Worm (Caenorhabditis elegans) whole organism, L1 larva: ENCODE measurements around the gene K01G5.8.

Source experiments
- aha-1 ChIP-seq: fragments of 150-350 bp; optimal IDR thresholded peaks from 2 replicates; lab custom pipeline; 2014; ENCODE audit warnings: missing biosample characterization, missing genetic modification characterization
- blmp-1 ChIP-seq: fragments of 150-350 bp; optimal IDR thresholded peaks from 2 replicates; lab custom pipeline; 2014; ENCODE audit warnings: missing biosample characterization, missing genetic modification characterization
- ceh-63 ChIP-seq: fragments of 200-800 bp; sonication (Bioruptor generic); optimal IDR thresholded peaks from 2 replicates; lab custom pipeline; 2018; ENCODE audit warnings: mild to moderate bottlenecking, missing genetic modification characterization, missing compliant biosample characterization
- efl-1 ChIP-seq, 4 experiments: fragments of 150-350 bp; optimal IDR thresholded peaks in 3 of 4; peaks in 1 of 4; 1 replicate in 1 of 4; 2 replicates in 3 of 4; lab custom pipeline; 2014; ENCODE audit warnings: missing biosample characterization in 2 of 4, missing genetic modification characterization in 2 of 4, missing genetic modification reagents in 2 of 4
- efl-3 ChIP-seq: fragments of 200-800 bp; sonication (Bioruptor generic); optimal IDR thresholded peaks from 2 replicates; lab custom pipeline; 2018; ENCODE audit warnings: mild to moderate bottlenecking, missing genetic modification characterization, missing compliant biosample characterization
- elt-2 ChIP-seq: sonication (generic microtip); optimal IDR thresholded peaks from 2 replicates; lab custom pipeline; 2016; ENCODE audit warnings: missing genetic modification characterization, mild to moderate bottlenecking, inconsistent platforms, missing compliant biosample characterization, missing genetic modification reagents
- elt-3 ChIP-seq, 6 experiments: fragments of 150-350 bp in 1 of 6; sonication (generic microtip); optimal IDR thresholded peaks; 2 replicates each; lab custom pipeline; 2017 to 2018; ENCODE audit warnings: missing biosample characterization in 6 of 6, missing genetic modification characterization in 6 of 6, inconsistent platforms in 1 of 6
- hlh-17 ChIP-seq: fragments of 200-800 bp; sonication (Bioruptor generic); optimal IDR thresholded peaks from 2 replicates; lab custom pipeline; 2018; ENCODE audit warnings: missing genetic modification characterization, mild to moderate bottlenecking, missing compliant biosample characterization, moderate library complexity, borderline replicate concordance
- irx-1 ChIP-seq: sonication (generic microtip); optimal IDR thresholded peaks from 2 replicates; lab custom pipeline; 2016; ENCODE audit warnings: missing genetic modification characterization, missing compliant biosample characterization
- lin-35 ChIP-seq, 2 experiments: fragments of 150-350 bp; optimal IDR thresholded peaks; 2 replicates each; lab custom pipeline; 2014; ENCODE audit warnings: missing biosample characterization in 2 of 2, missing genetic modification characterization in 2 of 2, missing genetic modification reagents in 2 of 2
- lsy-2 ChIP-seq, 2 experiments: fragments of 150-350 bp; optimal IDR thresholded peaks; 2 replicates each; lab custom pipeline; 2014; ENCODE audit warnings: missing biosample characterization in 2 of 2, missing genetic modification characterization in 2 of 2
- nhr-237 ChIP-seq: fragments of 150-350 bp; optimal IDR thresholded peaks from 2 replicates; lab custom pipeline; 2014; ENCODE audit warnings: missing biosample characterization, missing genetic modification characterization
- nhr-71 ChIP-seq: sonication (generic microtip); optimal IDR thresholded peaks from 2 replicates; lab custom pipeline; 2016; ENCODE audit warnings: mild to moderate bottlenecking, missing genetic modification characterization, moderate library complexity, missing compliant biosample characterization
- nhr-77 ChIP-seq: fragments of 150-350 bp; optimal IDR thresholded peaks from 2 replicates; lab custom pipeline; 2014; ENCODE audit warnings: missing biosample characterization, missing genetic modification characterization
- nhr-84 ChIP-seq: sonication (generic microtip); optimal IDR thresholded peaks from 2 replicates; lab custom pipeline; 2017; ENCODE audit warnings: missing biosample characterization, missing genetic modification characterization
- nhr-85 ChIP-seq: sonication (generic microtip); peaks from one replicate; lab custom pipeline; 2016; ENCODE audit warnings: missing genetic modification characterization, inconsistent platforms, missing compliant biosample characterization
- nhr-90 ChIP-seq: sonication (generic microtip); optimal IDR thresholded peaks from 2 replicates; lab custom pipeline; 2016; ENCODE audit warnings: mild to moderate bottlenecking, missing genetic modification characterization, missing compliant biosample characterization; ENCODE audit not compliant: poor library complexity
- pax-3 ChIP-seq: fragments of 200-800 bp; sonication (Bioruptor generic); optimal IDR thresholded peaks from 2 replicates; lab custom pipeline; 2018; ENCODE audit warnings: mild to moderate bottlenecking, missing genetic modification characterization, moderate library complexity, missing compliant biosample characterization
- pqm-1 ChIP-seq: sonication (generic microtip); optimal IDR thresholded peaks from 3 replicates; lab custom pipeline; 2017; ENCODE audit warnings: missing biosample characterization, missing genetic modification characterization
- sox-4 ChIP-seq: sonication (generic microtip); optimal IDR thresholded peaks from 2 replicates; lab custom pipeline; 2016; ENCODE audit warnings: missing genetic modification characterization, missing compliant biosample characterization
- vab-15 ChIP-seq: sonication (generic microtip); optimal IDR thresholded peaks from 2 replicates; lab custom pipeline; 2017; ENCODE audit warnings: missing genotype, mild to moderate bottlenecking, missing genetic modification characterization, missing compliant biosample characterization
- zag-1 ChIP-seq: fragments of 150-350 bp; optimal IDR thresholded peaks from 2 replicates; lab custom pipeline; 2014; ENCODE audit warnings: missing biosample characterization, missing genetic modification characterization
- ztf-11 ChIP-seq, 2 experiments: sonication (generic microtip); optimal IDR thresholded peaks; 2 replicates each; lab custom pipeline; 2016 to 2017; ENCODE audit warnings: missing genetic modification characterization in 2 of 2, missing biosample characterization in 1 of 2, missing compliant biosample characterization in 1 of 2

Gene K01G5.8

DNA sequence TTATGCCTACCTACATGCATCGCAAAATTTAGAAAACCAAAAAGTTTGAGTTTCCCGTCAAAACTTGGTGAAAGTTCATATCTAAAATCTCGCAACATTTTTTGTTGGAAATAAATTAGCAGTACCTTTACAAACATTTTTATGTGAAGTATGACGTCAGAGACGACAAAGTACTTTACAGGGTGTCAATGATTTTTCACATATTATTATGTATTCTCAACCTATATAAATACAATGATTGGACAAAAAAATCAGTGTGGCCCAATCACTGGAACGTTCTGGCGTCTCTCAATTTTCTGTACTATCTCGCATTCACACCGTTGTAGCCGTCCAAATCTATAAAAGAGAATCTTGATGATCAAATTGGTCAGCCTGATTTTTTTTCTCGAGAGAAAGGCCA is 46.3 kb downstream of the K01G5.8 start, which contains the start of the genes Y39A1A.18 and fmo-3:
Gene Y39A1A.18 (minus strand): TSS at position 192 of the 400 bp plus-strand sequence.
Gene fmo-3 (plus strand): TSS at position 388 of the 400 bp plus-strand sequence.
- TF ChIP-seq elt-3 (tag; optimal IDR thresholded peaks at IDR 0.05; lab: Kevin White, UChicago) (peak in 1 of 6 experiments; percentile 37), lin-35 (GFP tag; optimal IDR thresholded peaks at IDR 0.05; lab: Kevin White, UChicago) (no peak), zag-1 (tag; lab: Kevin White, UChicago) (no peak), sox-4 (tag; lab: Kevin White, UChicago) (no peak), efl-1 (optimal IDR thresholded peaks at IDR 0.05; lab: Kevin White, UChicago) (no peak), efl-1 (GFP tag; optimal IDR thresholded peaks at IDR 0.05 in 1 of 2; lab: Kevin White, UChicago) (peak in 1 of 2 experiments; percentile 84), elt-2 (tag; lab: Kevin White, UChicago) (no peak), nhr-237 (tag; lab: Kevin White, UChicago) (no peak), lsy-2 (tag; optimal IDR thresholded peaks at IDR 0.05; lab: Kevin White, UChicago) (no peak), nhr-77 (tag; lab: Kevin White, UChicago) (no peak), nhr-85 (tag; lab: Kevin White, UChicago) (peak; percentile 57), aha-1 (tag; lab: Kevin White, UChicago) (no peak), blmp-1 (tag; lab: Kevin White, UChicago) (peak; percentile 10), irx-1 (tag; lab: Kevin White, UChicago) (no peak)

DNA sequence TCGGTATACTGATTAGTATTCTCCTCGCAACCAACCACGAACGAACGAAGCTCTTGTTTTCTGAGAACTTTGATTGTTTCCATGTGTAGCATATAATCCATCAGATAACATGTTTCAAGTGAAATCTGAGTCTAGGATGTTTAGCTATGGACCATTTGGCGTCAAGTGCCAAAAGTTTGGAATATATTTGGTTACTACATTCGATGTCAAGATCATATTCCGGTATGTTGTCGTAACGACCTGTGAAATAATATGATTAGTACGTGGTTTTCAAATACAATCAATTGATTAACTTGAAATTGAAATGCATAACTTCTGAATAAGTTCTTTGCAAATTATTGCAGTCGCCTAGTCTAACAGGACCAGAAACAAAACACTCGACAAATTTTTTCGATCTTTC is 49.6 kb downstream of the K01G5.8 start, which contains the start of gene Y39A1A.17:
Gene Y39A1A.17 (minus strand): TSS at position 101 of the 400 bp plus-strand sequence.
- TF ChIP-seq efl-3 (GFP tag; lab: Kevin White, UChicago) (no peak), ztf-11 (tag; optimal IDR thresholded peaks at IDR 0.05; lab: Kevin White, UChicago) (no peak), pax-3 (no peak), hlh-17 (GFP tag; lab: Kevin White, UChicago) (no peak), nhr-84 (tag; lab: Kevin White, UChicago) (no peak), vab-15 (no peak), lsy-2 (tag; optimal IDR thresholded peaks at IDR 0.05; lab: Kevin White, UChicago) (no peak), pqm-1 (tag; lab: Kevin White, UChicago) (no peak), nhr-71 (tag; lab: Kevin White, UChicago) (no peak), ceh-63 (GFP tag; lab: Kevin White, UChicago) (no peak), nhr-90 (tag; lab: Kevin White, UChicago) (no peak)
